Worm (Caenorhabditis elegans) whole organism, midembryonic: ENCODE data around the gene nas-37.

Experiments used
- cog-1 ChIP-seq: sonication (generic microtip); optimal IDR thresholded peaks from 2 replicates; lab custom pipeline; 2016; ENCODE audit warnings: missing genetic modification characterization, missing compliant biosample characterization
- klf-2 ChIP-seq: fragments of 200-800 bp; sonication (Bioruptor generic); conservative IDR thresholded peaks from 2 replicates; pipeline ENCODE4 v1.3.6; 2022; ENCODE audit warnings: missing genetic modification reagents, missing genetic modification characterization, missing compliant biosample characterization
- med-1 ChIP-seq: sonication (generic microtip); optimal IDR thresholded peaks from 2 replicates; lab custom pipeline; 2017; ENCODE audit warnings: missing genetic modification characterization, mild to moderate bottlenecking, missing compliant biosample characterization, antibody characterized with exemption, missing genetic modification reagents; ENCODE audit not compliant: insufficient read depth
- ref-1 ChIP-seq: fragments of 200-800 bp; sonication (Bioruptor generic); conservative IDR thresholded peaks from 2 replicates; pipeline ENCODE4 v1.3.6; 2022; ENCODE audit warnings: missing genetic modification reagents, missing genetic modification characterization, missing compliant biosample characterization
- ztf-23 ChIP-seq: fragments of 200-800 bp; sonication (Bioruptor generic); IDR thresholded peaks from 2 replicates; pipeline ENCODE4 v1.3.6; 2022; ENCODE audit warnings: missing genetic modification reagents, missing genetic modification characterization, missing compliant biosample characterization
- ztf-29 ChIP-seq: fragments of 200-800 bp; sonication (Bioruptor generic); IDR thresholded peaks from 2 replicates; pipeline ENCODE4 v1.3.6; 2022; ENCODE audit warnings: missing genetic modification reagents, missing genetic modification characterization, missing compliant biosample characterization

- TF ChIP-seq ztf-29 (GFP tag; lab: Robert Waterston, UW) (no peak), ztf-23 (no peak), med-1 (GFP tag; lab: Kevin White, UChicago) (no peak), ref-1 (no peak), cog-1 (no peak), klf-2 (GFP tag; lab: Robert Waterston, UW) (no peak)
Measured at ce11 chrX:9965275-9965674, 16.4 kb upstream of the nas-37 start, which contains the start of gene pssy-1.
